Worm (Caenorhabditis elegans) whole organism, L1 larva: ENCODE data around the gene tbx-41.

Experiments used
- hlh-4 ChIP-seq: sonication (generic microtip); optimal IDR thresholded peaks from 2 replicates; lab custom pipeline; 2016; ENCODE audit warnings: mild to moderate bottlenecking, missing genetic modification characterization, missing compliant biosample characterization
- lin-15B ChIP-seq: fragments of 150-350 bp; sonication (generic microtip); optimal IDR thresholded peaks from 3 replicates; lab custom pipeline; 2014; ENCODE audit warnings: missing biosample characterization, missing genetic modification characterization
- nhr-77 ChIP-seq: fragments of 150-350 bp; optimal IDR thresholded peaks from 2 replicates; lab custom pipeline; 2014; ENCODE audit warnings: missing biosample characterization, missing genetic modification characterization
- nhr-85 ChIP-seq: sonication (generic microtip); peaks from one replicate; lab custom pipeline; 2016; ENCODE audit warnings: missing genetic modification characterization, inconsistent platforms, missing compliant biosample characterization
- tbx-2 ChIP-seq: sonication (generic microtip); optimal IDR thresholded peaks from 2 replicates; lab custom pipeline; 2016; ENCODE audit warnings: missing genetic modification characterization, missing compliant biosample characterization

DNA sequence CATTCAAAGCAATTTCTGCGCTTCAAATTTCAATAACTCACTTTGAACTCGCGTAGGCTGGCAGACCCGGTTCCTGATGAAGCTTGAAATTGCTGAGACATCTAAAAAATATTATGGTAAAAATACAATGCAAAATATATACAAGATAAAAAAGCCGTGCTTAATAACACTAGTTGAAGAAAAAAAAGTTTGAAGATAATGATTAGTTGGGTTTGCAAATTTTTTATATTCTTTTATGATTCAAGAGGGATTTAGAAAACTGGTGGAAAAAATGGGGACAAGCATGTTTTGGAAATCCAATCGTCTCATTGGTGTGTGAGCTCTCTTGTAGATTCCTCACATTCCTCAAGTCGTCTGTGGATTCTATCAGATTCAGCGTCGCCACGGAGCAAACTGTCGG lies 12.4 kb upstream of the tbx-41 start, which contains the start of gene ceh-21:
- TF ChIP-seq lin-15B (tag; lab: Kevin White, UChicago) (no peak), nhr-77 (tag; lab: Kevin White, UChicago) (no peak), tbx-2 (tag; lab: Kevin White, UChicago) (no peak), nhr-85 (tag; lab: Kevin White, UChicago) (no peak), hlh-4 (no peak)
